Fruit fly (Drosophila melanogaster) whole organism, prepupa: ENCODE results near the gene CG6790.

Source experiments
- Blimp-1 ChIP-seq: fragments of 200-800 bp; sonication (Bioruptor generic); optimal IDR thresholded peaks from 3 replicates; lab custom pipeline; 2017; ENCODE audit warnings: missing biosample characterization, missing genetic modification characterization, mild to moderate bottlenecking, moderate library complexity, missing genetic modification reagents
- CG10631 ChIP-seq: fragments of 200-800 bp; sonication (Bioruptor generic); optimal IDR thresholded peaks from 2 replicates; lab custom pipeline; 2016; ENCODE audit warnings: missing biosample characterization, missing genetic modification characterization
- CG11294 ChIP-seq: fragments of 200-800 bp; sonication (Bioruptor generic); IDR thresholded peaks from 2 replicates; pipeline ENCODE4 v1.3.6; 2022; ENCODE audit warnings: missing biosample characterization, missing genetic modification characterization
- CG11902 ChIP-seq: fragments of 200-800 bp; sonication (Bioruptor generic); optimal IDR thresholded peaks from 3 replicates; lab custom pipeline; 2016; ENCODE audit warnings: missing biosample characterization, missing genetic modification characterization
- CG1621 ChIP-seq: fragments of 200-800 bp; sonication (Bioruptor generic); optimal IDR thresholded peaks from 3 replicates; lab custom pipeline; 2018; ENCODE audit warnings: missing biosample characterization, mild to moderate bottlenecking, missing genetic modification characterization
- CG3032 ChIP-seq: fragments of 200-800 bp; optimal IDR thresholded peaks from 2 replicates; lab custom pipeline; 2019; ENCODE audit warnings: missing biosample characterization, mild to moderate bottlenecking, missing genetic modification characterization, moderate library complexity
- CG31627 ChIP-seq: fragments of 200-800 bp; sonication (Bioruptor generic); optimal IDR thresholded peaks from 3 replicates; lab custom pipeline; 2016; ENCODE audit warnings: missing biosample characterization, missing genetic modification characterization
- CG34406 ChIP-seq: fragments of 200-800 bp; sonication (Bioruptor generic); optimal IDR thresholded peaks from 3 replicates; lab custom pipeline; 2016; ENCODE audit warnings: missing biosample characterization, missing genetic modification characterization
- CG3919 ChIP-seq: fragments of 200-800 bp; sonication (Bioruptor generic); optimal IDR thresholded peaks from 3 replicates; lab custom pipeline; 2016; ENCODE audit warnings: missing biosample characterization, missing genetic modification characterization
- CG6163 ChIP-seq: fragments of 200-800 bp; sonication (Bioruptor generic); IDR thresholded peaks from 3 replicates; pipeline ENCODE4 v1.3.6; 2022; ENCODE audit warnings: missing biosample characterization, missing genetic modification characterization
- CG6276 ChIP-seq: fragments of 200-800 bp; sonication (Bioruptor generic); optimal IDR thresholded peaks from 2 replicates; lab custom pipeline; 2017; ENCODE audit warnings: missing biosample characterization, mild to moderate bottlenecking, missing genetic modification characterization
- CG6792 ChIP-seq: fragments of 200-800 bp; sonication (Bioruptor generic); optimal IDR thresholded peaks from 3 replicates; lab custom pipeline; 2016; ENCODE audit warnings: missing biosample characterization, missing genetic modification characterization
- CG6808 ChIP-seq: fragments of 200-800 bp; sonication (Bioruptor generic); optimal IDR thresholded peaks from 3 replicates; lab custom pipeline; 2017; ENCODE audit warnings: missing biosample characterization, missing genetic modification characterization, mild to moderate bottlenecking, moderate library complexity, missing genetic modification reagents
- CG6854 ChIP-seq: fragments of 200-800 bp; sonication (Bioruptor generic); optimal IDR thresholded peaks from 2 replicates; lab custom pipeline; 2017; ENCODE audit warnings: missing biosample characterization, mild to moderate bottlenecking, missing genetic modification characterization
- CG7368 ChIP-seq: fragments of 200-800 bp; sonication (Bioruptor generic); optimal IDR thresholded peaks from 3 replicates; lab custom pipeline; 2016; ENCODE audit warnings: missing biosample characterization, missing genetic modification characterization
- CG8119 ChIP-seq: fragments of 200-800 bp; sonication (Bioruptor generic); IDR thresholded peaks from 3 replicates; pipeline ENCODE4 v1.3.6; 2022; ENCODE audit warnings: missing biosample characterization, missing genetic modification characterization
- CG8319 ChIP-seq: fragments of 200-800 bp; sonication (Bioruptor generic); optimal IDR thresholded peaks from 3 replicates; lab custom pipeline; 2016; ENCODE audit warnings: missing biosample characterization, missing genetic modification characterization
- CG8632 ChIP-seq: fragments of 200-800 bp; sonication (Bioruptor generic); optimal IDR thresholded peaks from 3 replicates; lab custom pipeline; 2016; ENCODE audit warnings: missing biosample characterization, missing genetic modification characterization
- Eip75B ChIP-seq: fragments of 200-800 bp; sonication (Bioruptor generic); optimal IDR thresholded peaks from 3 replicates; lab custom pipeline; 2016; ENCODE audit warnings: missing biosample characterization, missing genetic modification characterization
- Eip93F ChIP-seq: fragments of 200-800 bp; sonication (Bioruptor generic); optimal IDR thresholded peaks from 2 replicates; lab custom pipeline; 2016; ENCODE audit warnings: missing biosample characterization, mild to moderate bottlenecking, missing genetic modification characterization
- Ets21C ChIP-seq: fragments of 200-800 bp; sonication (Bioruptor generic); optimal IDR thresholded peaks from 3 replicates; lab custom pipeline; 2016; ENCODE audit warnings: missing biosample characterization, missing genetic modification characterization
- Ets96B ChIP-seq: fragments of 200-800 bp; optimal IDR thresholded peaks from 2 replicates; lab custom pipeline; 2019; ENCODE audit warnings: missing biosample characterization, mild to moderate bottlenecking, missing genetic modification characterization, moderate library complexity
- Gug ChIP-seq: fragments of 200-800 bp; sonication (Bioruptor generic); IDR thresholded peaks from 2 replicates; pipeline ENCODE4 v1.3.6; 2022; ENCODE audit warnings: missing biosample characterization, missing genetic modification characterization
- Hr39 ChIP-seq: fragments of 200-800 bp; sonication (Bioruptor generic); optimal IDR thresholded peaks from 2 replicates; lab custom pipeline; 2016; ENCODE audit warnings: missing biosample characterization, missing genetic modification characterization
- Lpt ChIP-seq: fragments of 200-800 bp; sonication (Bioruptor generic); optimal IDR thresholded peaks from 3 replicates; lab custom pipeline; 2016; ENCODE audit warnings: missing biosample characterization, missing genetic modification characterization
- OdsH ChIP-seq: fragments of 200-800 bp; sonication (Bioruptor generic); optimal IDR thresholded peaks from 3 replicates; lab custom pipeline; 2016; ENCODE audit warnings: missing biosample characterization, missing genetic modification characterization
- Smox ChIP-seq: fragments of 200-800 bp; sonication (Bioruptor generic); optimal IDR thresholded peaks from 3 replicates; lab custom pipeline; 2016; ENCODE audit warnings: missing biosample characterization, missing genetic modification characterization
- Sox102F ChIP-seq: fragments of 200-800 bp; sonication (Bioruptor generic); optimal IDR thresholded peaks from 2 replicates; lab custom pipeline; 2016; ENCODE audit warnings: missing biosample characterization, mild to moderate bottlenecking, missing genetic modification characterization
- Sox15 ChIP-seq: fragments of 200-800 bp; sonication (Bioruptor generic); optimal IDR thresholded peaks from 3 replicates; lab custom pipeline; 2016; ENCODE audit warnings: missing biosample characterization, missing genetic modification characterization
- acj6 ChIP-seq: fragments of 200-800 bp; sonication (Bioruptor generic); optimal IDR thresholded peaks from 3 replicates; lab custom pipeline; 2016; ENCODE audit warnings: missing biosample characterization, missing genetic modification characterization
- cyc ChIP-seq: fragments of 200-800 bp; sonication (Bioruptor generic); optimal IDR thresholded peaks from 3 replicates; lab custom pipeline; 2016; ENCODE audit warnings: missing biosample characterization, missing genetic modification characterization
- dac ChIP-seq: fragments of 200-800 bp; sonication (Bioruptor generic); optimal IDR thresholded peaks from 2 replicates; lab custom pipeline; 2017; ENCODE audit warnings: missing biosample characterization, mild to moderate bottlenecking, missing genetic modification characterization
- eg ChIP-seq: fragments of 200-800 bp; sonication (Bioruptor generic); IDR thresholded peaks from 3 replicates; pipeline ENCODE4 v1.3.6; 2022; ENCODE audit warnings: missing biosample characterization, missing genetic modification characterization
- esn ChIP-seq: fragments of 200-800 bp; sonication (Bioruptor generic); optimal IDR thresholded peaks from 2 replicates; lab custom pipeline; 2016; ENCODE audit warnings: missing biosample characterization, mild to moderate bottlenecking, missing genetic modification characterization, moderate library complexity
- fd59A ChIP-seq: fragments of 200-800 bp; sonication (Bioruptor generic); optimal IDR thresholded peaks from 2 replicates; lab custom pipeline; 2017; ENCODE audit warnings: missing biosample characterization, mild to moderate bottlenecking, missing genetic modification characterization, missing genetic modification reagents
- fd85E ChIP-seq: fragments of 200-800 bp; sonication (Bioruptor generic); optimal IDR thresholded peaks from 3 replicates; lab custom pipeline; 2016; ENCODE audit warnings: missing biosample characterization, missing genetic modification characterization
- fkh ChIP-seq: fragments of 200-800 bp; sonication (Bioruptor generic); optimal IDR thresholded peaks from 3 replicates; lab custom pipeline; 2017; ENCODE audit warnings: missing biosample characterization, mild to moderate bottlenecking, missing genetic modification characterization, moderate library complexity
- net ChIP-seq: fragments of 200-800 bp; sonication (Bioruptor generic); optimal IDR thresholded peaks from 3 replicates; lab custom pipeline; 2016; ENCODE audit warnings: missing biosample characterization, missing genetic modification characterization
- pdm3 ChIP-seq: fragments of 200-800 bp; sonication (Bioruptor generic); optimal IDR thresholded peaks from 3 replicates; lab custom pipeline; 2016; ENCODE audit warnings: missing biosample characterization, missing genetic modification characterization
- spab ChIP-seq: fragments of 200-800 bp; sonication (Bioruptor generic); optimal IDR thresholded peaks from 2 replicates; lab custom pipeline; 2017; ENCODE audit warnings: missing biosample characterization, mild to moderate bottlenecking, missing genetic modification characterization, missing genetic modification reagents
- ss ChIP-seq, 2 experiments: fragments of 200-800 bp; sonication (Bioruptor generic); optimal IDR thresholded peaks; 2 replicates in 1 of 2; 3 replicates in 1 of 2; lab custom pipeline; 2017 to 2018; ENCODE audit warnings: mild to moderate bottlenecking in 2 of 2, missing biosample characterization in 2 of 2, missing genetic modification characterization in 2 of 2, moderate library complexity in 1 of 2
- topi ChIP-seq: fragments of 200-800 bp; sonication (Bioruptor generic); optimal IDR thresholded peaks from 3 replicates; lab custom pipeline; 2016; ENCODE audit warnings: missing biosample characterization, missing genetic modification characterization
- vri ChIP-seq: fragments of 200-800 bp; sonication (Bioruptor generic); optimal IDR thresholded peaks from 3 replicates; lab custom pipeline; 2016; ENCODE audit warnings: missing biosample characterization, mild to moderate bottlenecking, missing genetic modification characterization

The CG6790 gene

dm6 chr3R:11578645-11579044, at the start of gene CG6790, which contains the start of gene CG5342:
CG6790 (minus strand) TSS chr3R:11578745.
CG5342 (plus strand) TSS chr3R:11578826.
- no peak for TF ChIP-seq eg (GFP tag; lab: Robert Waterston, UW)
- TF ChIP-seq Gug (GFP tag; lab: Robert Waterston, UW), result no peak
- TF ChIP-seq fd59A (GFP tag; lab: Kevin White, UChicago), result no peak
- TF ChIP-seq OdsH (GFP tag; lab: Kevin White, UChicago), result no peak
- no peak for TF ChIP-seq Hr39 (GFP tag; lab: Kevin White, UChicago)
- no peak for TF ChIP-seq cyc (GFP tag; lab: Kevin White, UChicago)
- no peak for TF ChIP-seq CG8632 (GFP tag; lab: Kevin White, UChicago)
- no peak for TF ChIP-seq Sox102F
- no peak for TF ChIP-seq CG6163 (GFP tag; lab: Robert Waterston, UW)
- TF ChIP-seq CG11902 (GFP tag; lab: Kevin White, UChicago), result no peak
- TF ChIP-seq CG8319, result no peak
- TF ChIP-seq ss (GFP tag; optimal IDR thresholded peaks at IDR 0.05; lab: Kevin White, UChicago), result no peak
- TF ChIP-seq, all 60 proteins: peak for 0

- TF ChIP-seq esn (GFP tag; lab: Kevin White, UChicago), result peak; percentile 27
- TF ChIP-seq CG10631 (GFP tag; lab: Kevin White, UChicago), result no peak
- TF ChIP-seq Eip93F (GFP tag; lab: Kevin White, UChicago), result peak; percentile 26
- no peak for TF ChIP-seq CG6808 (GFP tag; lab: Kevin White, UChicago)
- TF ChIP-seq, all 60 proteins: peak for 2
These were observed 48.0 kb upstream of the CG6790 start, which contains the start of the genes CG6813 and CG18764 for dm6 chr3R:11626571-11626970. CG6813 (minus strand) TSS chr3R:11626638. CG18764 (plus strand) TSS chr3R:11626889.

dm6 chr3R:11625544-11625943, 47.0 kb upstream of the CG6790 start, which contains the start of gene Zaf1:
Zaf1 (minus strand) TSS chr3R:11625644.
- TF ChIP-seq CG6792 (GFP tag; lab: Kevin White, UChicago) (no peak), CG34406 (GFP tag; lab: Kevin White, UChicago) (no peak), pdm3 (GFP tag; lab: Kevin White, UChicago) (no peak), acj6 (GFP tag; lab: Kevin White, UChicago) (no peak), Sox102F (no peak)

- no peak for TF ChIP-seq topi (GFP tag; lab: Kevin White, UChicago)
- 0 out of 2 replicates have a peak, but pooled peaks have one; percentile 50 for TF ChIP-seq CG11294 (GFP tag; lab: Robert Waterston, UW)
- TF ChIP-seq acj6 (GFP tag; lab: Kevin White, UChicago), result peak; percentile 86
- no peak for TF ChIP-seq CG3919 (GFP tag; lab: Kevin White, UChicago)
- no peak for TF ChIP-seq spab (GFP tag; lab: Kevin White, UChicago)
- no peak for TF ChIP-seq net (GFP tag; lab: Kevin White, UChicago)
- no peak for TF ChIP-seq Ets21C (GFP tag; lab: Kevin White, UChicago)
- TF ChIP-seq Ets96B (tag; lab: Kevin White, UChicago), result peak; percentile 80
- no peak for TF ChIP-seq Smox
- TF ChIP-seq CG6854 (GFP tag; lab: Kevin White, UChicago), result no peak
- no peak for TF ChIP-seq fd85E (GFP tag; lab: Kevin White, UChicago)
- TF ChIP-seq Lpt (GFP tag; lab: Kevin White, UChicago), result peak; percentile 50
- peak; percentile 83; the same call in 2 of the 3 replicates for TF ChIP-seq eg (GFP tag; lab: Robert Waterston, UW)
- TF ChIP-seq CG31627, result peak; percentile 80
- TF ChIP-seq pdm3 (GFP tag; lab: Kevin White, UChicago), result no peak
- TF ChIP-seq dac, result no peak
- TF ChIP-seq OdsH (GFP tag; lab: Kevin White, UChicago), result no peak
- no peak for TF ChIP-seq Eip75B
- peak; percentile 78 for TF ChIP-seq CG34406 (GFP tag; lab: Kevin White, UChicago)
- TF ChIP-seq CG10631 (GFP tag; lab: Kevin White, UChicago), result no peak
- peak; percentile 82 for TF ChIP-seq CG3032 (tag; lab: Kevin White, UChicago)
- no peak for TF ChIP-seq vri (GFP tag; lab: Kevin White, UChicago)
- peak; percentile 51 for TF ChIP-seq Eip93F (GFP tag; lab: Kevin White, UChicago)
- TF ChIP-seq CG8119 (GFP tag; lab: Robert Waterston, UW), result no peak; the same call in 1 of the 3 replicates
- TF ChIP-seq Gug (GFP tag; lab: Robert Waterston, UW), result peak; percentile 44; the same call in 1 of the 2 replicates
- TF ChIP-seq CG6276 (GFP tag; lab: Kevin White, UChicago), result no peak
- peak; percentile 10 for TF ChIP-seq Blimp-1 (GFP tag; lab: Kevin White, UChicago)
- no peak for TF ChIP-seq CG1621 (tag; lab: Kevin White, UChicago)
- TF ChIP-seq fd59A (GFP tag; lab: Kevin White, UChicago), result peak; percentile 32
- TF ChIP-seq CG7368 (GFP tag; lab: Kevin White, UChicago), result no peak
- no peak for TF ChIP-seq Sox102F
- peak; percentile 64 for TF ChIP-seq Sox15
- TF ChIP-seq fkh (GFP tag; lab: Kevin White, UChicago), result no peak
- TF ChIP-seq esn (GFP tag; lab: Kevin White, UChicago), result peak; percentile 87
These were observed 44.5 kb upstream of the CG6790 start, which contains the start of gene CG14711 for dm6 chr3R:11623025-11623424. CG14711 (plus strand) TSS chr3R:11623339.
